Fruit fly (Drosophila melanogaster) whole organism, adult: ENCODE data around the gene CG4537.

ENCODE experiments used
- CG11617 ChIP-seq: fragments of 200-800 bp; sonication (Bioruptor generic); optimal IDR thresholded peaks from 2 replicates; lab custom pipeline; 2017; ENCODE audit warnings: mild to moderate bottlenecking, missing biosample characterization, missing genetic modification reagents, missing genetic modification characterization
- CG12768 ChIP-seq: fragments of 200-800 bp; sonication (Bioruptor generic); optimal IDR thresholded peaks from 2 replicates; lab custom pipeline; 2017; ENCODE audit warnings: missing biosample characterization, missing genetic modification characterization, mild to moderate bottlenecking, moderate library complexity, missing genetic modification reagents
- CG1620 ChIP-seq: fragments of 200-800 bp; sonication (Bioruptor generic); optimal IDR thresholded peaks from 2 replicates; lab custom pipeline; 2016; ENCODE audit warnings: missing biosample characterization, missing genetic modification characterization
- CG5204 ChIP-seq: fragments of 200-800 bp; sonication (Bioruptor generic); optimal IDR thresholded peaks from 2 replicates; lab custom pipeline; 2016; ENCODE audit warnings: missing biosample characterization, missing genetic modification characterization
- CG7101 ChIP-seq: fragments of 200-800 bp; sonication (Bioruptor generic); optimal IDR thresholded peaks from 2 replicates; lab custom pipeline; 2018; ENCODE audit warnings: missing biosample characterization, mild to moderate bottlenecking, missing genetic modification characterization, moderate library complexity
- Clk ChIP-seq: fragments of 200-800 bp; sonication (Bioruptor generic); optimal IDR thresholded peaks from 2 replicates; lab custom pipeline; 2017; ENCODE audit warnings: missing biosample characterization, missing genetic modification characterization
- Crg-1 ChIP-seq: fragments of 200-800 bp; sonication (Bioruptor generic); optimal IDR thresholded peaks from 2 replicates; lab custom pipeline; 2016; ENCODE audit warnings: missing biosample characterization, missing genetic modification characterization
- Mnt ChIP-seq: fragments of 200-800 bp; sonication (Bioruptor generic); optimal IDR thresholded peaks from 2 replicates; lab custom pipeline; 2016; ENCODE audit warnings: missing biosample characterization, mild to moderate bottlenecking, missing genetic modification characterization
- kay ChIP-seq: fragments of 200-800 bp; sonication (Bioruptor generic); peaks from one replicate; lab custom pipeline; 2016; ENCODE audit warnings: missing biosample characterization, missing genetic modification characterization, borderline replicate concordance
- ovo ChIP-seq: fragments of 200-800 bp; sonication (Bioruptor generic); optimal IDR thresholded peaks from 2 replicates; lab custom pipeline; 2016; ENCODE audit warnings: missing biosample characterization, missing genetic modification characterization
- tj ChIP-seq: fragments of 200-800 bp; sonication (Bioruptor generic); optimal IDR thresholded peaks from 3 replicates; lab custom pipeline; 2017; ENCODE audit warnings: missing biosample characterization, mild to moderate bottlenecking, missing genetic modification characterization, moderate library complexity
- toe ChIP-seq: fragments of 200-800 bp; sonication (Bioruptor generic); optimal IDR thresholded peaks from 2 replicates; lab custom pipeline; 2016; ENCODE audit warnings: missing biosample characterization, missing genetic modification characterization

DNA sequence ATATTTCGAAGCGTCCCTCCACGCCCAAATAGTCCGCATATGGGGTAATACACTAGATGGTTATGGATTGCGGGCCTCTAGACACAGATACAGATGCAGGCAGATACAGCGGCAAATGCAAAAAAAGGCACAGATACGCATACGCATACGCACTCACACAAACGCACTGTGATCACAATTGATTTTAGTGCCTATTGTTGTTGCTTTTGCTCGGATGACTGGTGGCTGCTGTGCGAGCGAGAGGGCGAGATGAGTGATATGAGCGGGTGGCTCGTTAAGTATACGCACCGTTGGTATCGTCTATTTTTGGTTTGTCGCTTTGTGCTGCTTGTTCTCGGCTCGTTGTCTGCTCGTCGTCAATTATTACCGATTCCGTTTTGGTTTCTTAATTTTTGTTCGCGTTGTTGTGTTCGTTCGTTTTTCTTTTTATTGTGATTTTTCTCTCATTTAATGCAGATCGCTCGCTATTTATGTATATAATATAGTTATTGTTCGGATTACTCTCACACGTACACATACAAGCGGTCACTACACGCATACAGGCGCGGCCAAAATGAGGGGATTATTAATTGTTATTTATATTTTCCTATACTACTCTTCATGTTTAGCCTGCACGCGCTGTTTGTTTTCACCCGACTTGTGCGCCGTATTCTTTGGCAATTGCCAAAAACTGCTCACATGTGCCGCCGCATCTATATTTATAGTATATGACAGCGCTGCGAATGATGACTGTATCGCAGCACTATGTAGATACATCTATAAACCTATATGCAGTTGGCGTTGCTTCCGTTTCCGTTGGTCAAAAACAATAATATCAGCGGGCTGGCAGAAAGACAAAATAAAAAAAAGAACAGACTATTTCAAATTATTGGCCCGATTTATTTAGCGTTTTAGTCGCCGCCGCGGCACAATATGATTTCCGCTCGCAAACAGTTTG is 16.9 kb downstream of the CG4537 start:
- TF ChIP-seq CG7101 (tag; lab: Kevin White, UChicago) (no peak), CG12768 (GFP tag; lab: Kevin White, UChicago) (no peak), toe (no peak), kay (GFP tag; lab: Kevin White, UChicago) (peak; percentile 95), Crg-1 (no peak), CG11617 (GFP tag; lab: Kevin White, UChicago) (peak; percentile 5), tj (GFP tag; lab: Kevin White, UChicago) (no peak), CG1620 (GFP tag; lab: Kevin White, UChicago) (no peak), CG5204 (GFP tag; lab: Kevin White, UChicago) (no peak), ovo (GFP tag; lab: Kevin White, UChicago) (no peak), Clk (GFP tag; lab: Kevin White, UChicago) (no peak), Mnt (GFP tag; lab: Kevin White, UChicago) (peak; percentile 35)
